Worm (Caenorhabditis elegans): ENCODE results near the gene fbxb-19.

The fbxb-19 gene

ce11 chrII:1688813-1689212 lies at the start of gene fbxb-19, which contains the start of gene fbxb-18:
Gene fbxb-19, minus strand, starts transcription at chrII:1689181.
Gene fbxb-18, minus strand, starts transcription at chrII:1688913.
- TF ChIP-seq nhr-237 (tag; optimal IDR thresholded peaks at IDR 0.05) (no peak), nhr-67 (tag; optimal IDR thresholded peaks at IDR 0.05) (no peak)

DNA sequence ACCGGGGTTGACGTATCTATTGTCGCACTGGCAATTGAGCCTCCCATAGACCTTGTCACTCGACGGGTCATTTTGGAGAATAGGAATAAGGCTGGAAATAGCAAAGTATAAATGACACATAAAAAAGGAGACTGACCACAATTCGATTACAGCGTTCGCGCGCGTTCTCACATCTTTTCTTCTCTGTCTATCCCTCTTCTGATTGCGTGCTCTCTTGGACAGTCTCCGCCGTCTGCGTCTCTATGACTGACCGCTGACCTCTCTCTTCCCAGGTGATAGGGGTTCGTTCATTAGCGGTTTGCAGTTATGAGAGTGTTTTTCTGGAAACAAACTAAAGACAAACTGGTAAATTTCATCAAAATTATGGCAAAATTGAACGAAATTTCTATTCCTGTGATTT lies 47.4 kb upstream of the fbxb-19 start, which contains the start of gene ceh-83:
TSS of gene ceh-83 (minus strand) at position 181 of the 400 bp plus-strand sequence.
- no peak for TF ChIP-seq unc-62 (GFP tag; optimal IDR thresholded peaks at IDR 0.05)
- TF ChIP-seq ZK546.5 (tag; optimal IDR thresholded peaks at IDR 0.05) = no peak
- TF ChIP-seq ceh-16 (tag; optimal IDR thresholded peaks at IDR 0.05) = no peak
- no peak for TF ChIP-seq nfya-1 (tag; optimal IDR thresholded peaks at IDR 0.05; ENCODE audit: insufficient read depth)
- TF ChIP-seq ceh-82 (tag; optimal IDR thresholded peaks at IDR 0.05) = no peak
- no peak for TF ChIP-seq hmg-11 (tag; optimal IDR thresholded peaks at IDR 0.05)
- TF ChIP-seq pqm-1 (tag; optimal IDR thresholded peaks at IDR 0.05) = no peak
- no peak for TF ChIP-seq ztf-4 (tag; optimal IDR thresholded peaks at IDR 0.05)
- TF ChIP-seq ceh-28 (tag; optimal IDR thresholded peaks at IDR 0.05) = no peak
- no peak for TF ChIP-seq egl-5 (tag; optimal IDR thresholded peaks at IDR 0.05)

DNA sequence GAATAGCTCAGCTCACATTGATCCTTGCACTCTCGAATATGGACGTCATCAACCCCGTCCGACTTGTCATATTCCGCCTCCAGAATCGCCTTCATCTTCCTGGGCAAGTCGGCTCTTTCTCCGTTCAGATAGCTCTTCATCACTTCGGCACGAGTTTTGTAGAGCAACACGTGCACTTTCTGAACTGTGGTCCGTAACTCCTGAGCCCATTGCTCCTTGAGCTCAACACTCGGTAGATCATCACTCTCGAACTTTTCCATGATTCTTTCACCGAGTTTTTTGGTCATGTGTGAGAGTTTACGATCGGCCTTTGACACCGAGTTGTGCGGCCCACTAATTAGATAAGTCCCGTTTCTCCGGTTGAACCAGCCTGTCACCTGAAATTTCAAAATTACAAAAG lies 46.2 kb upstream of the fbxb-19 start:
- TF ChIP-seq unc-62 (GFP tag; optimal IDR thresholded peaks at IDR 0.05) (no peak), ama-1 (optimal IDR thresholded peaks at IDR 0.05) (no peak), nhr-23 (tag; optimal IDR thresholded peaks at IDR 0.05) (no peak), nhr-237 (tag; optimal IDR thresholded peaks at IDR 0.05) (no peak), ztf-4 (tag; optimal IDR thresholded peaks at IDR 0.05) (no peak), daf-12 (tag; optimal IDR thresholded peaks at IDR 0.05) (no peak), nhr-67 (tag; optimal IDR thresholded peaks at IDR 0.05) (no peak), hmg-11 (tag; optimal IDR thresholded peaks at IDR 0.05) (no peak), ztf-11 (tag; optimal IDR thresholded peaks at IDR 0.05) (no peak), fkh-2 (tag; optimal IDR thresholded peaks at IDR 0.05) (no peak), jun-1 (tag; optimal IDR thresholded peaks at IDR 0.05) (no peak), ceh-9 (tag; optimal IDR thresholded peaks at IDR 0.05) (no peak), nfya-1 (tag; optimal IDR thresholded peaks at IDR 0.05; ENCODE audit: insufficient read depth) (no peak), nhr-28 (tag; optimal IDR thresholded peaks at IDR 0.05) (no peak), nhr-77 (tag; optimal IDR thresholded peaks at IDR 0.05) (no peak), ceh-16 (tag; optimal IDR thresholded peaks at IDR 0.05) (no peak), nhr-25 (tag; optimal IDR thresholded peaks at IDR 0.05) (no peak), mdl-1 (tag; optimal IDR thresholded peaks at IDR 0.05) (no peak), fos-1 (tag; optimal IDR thresholded peaks at IDR 0.05) (no peak), lsy-12 (tag; optimal IDR thresholded peaks at IDR 0.05) (no peak)

ce11 chrII:1731932-1732331 lies 43.0 kb upstream of the fbxb-19 start, which contains the start of gene ceh-82:
Gene ceh-82, plus strand, starts transcription at chrII:1732232.
- TF ChIP-seq ceh-9 (tag; optimal IDR thresholded peaks at IDR 0.05) (no peak), ZK546.5 (tag; optimal IDR thresholded peaks at IDR 0.05) (no peak), lsy-12 (tag; optimal IDR thresholded peaks at IDR 0.05) (no peak), nhr-43 (tag; optimal IDR thresholded peaks at IDR 0.05; ENCODE audit: poor library complexity, severe bottlenecking) (no peak), fos-1 (tag; optimal IDR thresholded peaks at IDR 0.05) (no peak), ztf-4 (tag; optimal IDR thresholded peaks at IDR 0.05) (no peak), ceh-16 (tag; optimal IDR thresholded peaks at IDR 0.05) (no peak), nfya-1 (tag; optimal IDR thresholded peaks at IDR 0.05; ENCODE audit: insufficient read depth) (no peak), nhr-28 (tag; optimal IDR thresholded peaks at IDR 0.05) (no peak), fkh-2 (tag; optimal IDR thresholded peaks at IDR 0.05) (no peak), unc-39 (tag; optimal IDR thresholded peaks at IDR 0.05) (no peak), ceh-28 (tag; optimal IDR thresholded peaks at IDR 0.05) (no peak), nhr-237 (tag; optimal IDR thresholded peaks at IDR 0.05) (no peak), egl-5 (tag; optimal IDR thresholded peaks at IDR 0.05) (no peak), ztf-11 (tag; optimal IDR thresholded peaks at IDR 0.05) (no peak), nhr-67 (tag; optimal IDR thresholded peaks at IDR 0.05) (no peak), pqm-1 (tag; optimal IDR thresholded peaks at IDR 0.05) (no peak), snpc-4 (tag; optimal IDR thresholded peaks at IDR 0.05) (no peak), lin-39 (tag; optimal IDR thresholded peaks at IDR 0.05) (no peak), mml-1 (tag; optimal IDR thresholded peaks at IDR 0.05) (no peak)

DNA sequence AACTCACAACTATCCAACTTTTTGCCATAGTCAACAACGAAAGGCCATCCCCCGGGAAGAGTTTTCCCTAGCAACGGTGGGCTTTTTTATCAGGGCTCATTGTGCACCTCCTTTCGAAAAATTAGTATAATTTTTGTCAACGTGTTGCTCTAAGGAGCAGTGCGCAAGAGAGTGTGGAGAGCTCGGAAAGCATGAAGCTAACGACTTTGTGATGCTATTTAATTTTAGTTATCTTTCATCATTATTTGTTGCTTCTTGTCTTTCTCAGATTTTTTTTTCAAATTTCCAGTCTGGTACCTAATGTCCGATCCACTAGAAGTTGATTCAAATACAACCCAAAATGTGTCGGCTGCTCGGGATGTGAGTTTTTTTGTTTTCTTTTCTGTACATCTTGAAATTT lies 41.1 kb upstream of the fbxb-19 start, which contains the start of gene ceh-81:
TSS of gene ceh-81 (plus strand) at position 301 of the 400 bp plus-strand sequence.
- TF ChIP-seq nhr-76 (tag; optimal IDR thresholded peaks at IDR 0.05) = no peak
- TF ChIP-seq lin-39 (tag; optimal IDR thresholded peaks at IDR 0.05) = no peak
- TF ChIP-seq lsy-12 (tag; optimal IDR thresholded peaks at IDR 0.05) = no peak
- TF ChIP-seq nhr-43 (tag; optimal IDR thresholded peaks at IDR 0.05; ENCODE audit: poor library complexity, severe bottlenecking) = no peak
- TF ChIP-seq egl-27 (tag; optimal IDR thresholded peaks at IDR 0.05) = no peak
- no peak for TF ChIP-seq nhr-237 (tag; optimal IDR thresholded peaks at IDR 0.05)
- no peak for TF ChIP-seq R02D3.7 (tag; optimal IDR thresholded peaks at IDR 0.05)
- TF ChIP-seq aly-2 (tag; optimal IDR thresholded peaks at IDR 0.05) = no peak
- TF ChIP-seq mdl-1 (tag; optimal IDR thresholded peaks at IDR 0.05) = no peak
- no peak for TF ChIP-seq nhr-67 (tag; optimal IDR thresholded peaks at IDR 0.05)
- TF ChIP-seq ceh-28 (tag; optimal IDR thresholded peaks at IDR 0.05) = no peak
